Fruit fly (Drosophila melanogaster) whole organism, embryonic: Measurements from ENCODE around the gene CG3625.

Source experiments
- CG12104 ChIP-seq: fragments of 200-800 bp; sonication (Bioruptor generic); optimal IDR thresholded peaks from 3 replicates; lab custom pipeline; 2016; ENCODE audit warnings: missing biosample characterization, missing genetic modification characterization
- CG12155 ChIP-seq: fragments of 200-800 bp; sonication (Bioruptor generic); optimal IDR thresholded peaks from 3 replicates; lab custom pipeline; 2016; ENCODE audit warnings: missing biosample characterization, missing genetic modification characterization
- CG4404 ChIP-seq: fragments of 200-800 bp; sonication (Bioruptor generic); IDR thresholded peaks from 2 replicates; pipeline ENCODE4 v1.3.6; 2022; ENCODE audit warnings: missing biosample characterization, missing genetic modification characterization
- CTCF ChIP-seq: fragments of 200-800 bp; sonication (Bioruptor generic); optimal IDR thresholded peaks from 2 replicates; lab custom pipeline; 2017; ENCODE audit warnings: missing biosample characterization, mild to moderate bottlenecking, missing genetic modification characterization, moderate library complexity
- Chrac-16 ChIP-seq: fragments of 200-800 bp; sonication (Bioruptor generic); optimal IDR thresholded peaks from 3 replicates; lab custom pipeline; 2016; ENCODE audit warnings: missing biosample characterization, missing genetic modification characterization
- Dp ChIP-seq: fragments of 200-800 bp; sonication (Bioruptor generic); optimal IDR thresholded peaks from 2 replicates; lab custom pipeline; 2018; ENCODE audit warnings: missing biosample characterization, mild to moderate bottlenecking, missing genetic modification characterization, moderate library complexity
- Dref ChIP-seq: fragments of 200-800 bp; sonication (Bioruptor generic); IDR thresholded peaks from 2 replicates; pipeline ENCODE4 v1.3.6; 2022; ENCODE audit warnings: missing biosample characterization, missing genetic modification characterization
- Ets65A ChIP-seq: fragments of 200-800 bp; sonication (Bioruptor generic); peaks from one replicate; lab custom pipeline; 2016; ENCODE audit warnings: missing biosample characterization, missing genetic modification characterization
- Meics ChIP-seq: fragments of 200-800 bp; sonication (Bioruptor generic); optimal IDR thresholded peaks from 2 replicates; lab custom pipeline; 2017; ENCODE audit warnings: missing biosample characterization, mild to moderate bottlenecking, missing genetic modification characterization
- crol ChIP-seq: fragments of 200-800 bp; sonication (Bioruptor generic); IDR thresholded peaks from 2 replicates; pipeline ENCODE4 v1.3.6; 2022; ENCODE audit warnings: missing biosample characterization, missing genetic modification characterization
- crp ChIP-seq, 2 experiments: fragments of 200-800 bp; sonication (Bioruptor generic); optimal IDR thresholded peaks; 2 replicates in 1 of 2; 3 replicates in 1 of 2; lab custom pipeline; 2017; ENCODE audit warnings: missing biosample characterization in 2 of 2, missing genetic modification characterization in 2 of 2, mild to moderate bottlenecking in 1 of 2, moderate library complexity in 1 of 2
- jing ChIP-seq: fragments of 200-800 bp; sonication (Bioruptor generic); optimal IDR thresholded peaks from 2 replicates; lab custom pipeline; 2018; ENCODE audit warnings: missing biosample characterization, mild to moderate bottlenecking, missing genetic modification characterization
- luna ChIP-seq: fragments of 200-800 bp; sonication (Bioruptor generic); optimal IDR thresholded peaks from 2 replicates; lab custom pipeline; 2016; ENCODE audit warnings: missing biosample characterization, missing genetic modification characterization
- mld ChIP-seq: fragments of 200-800 bp; sonication (Bioruptor generic); IDR thresholded peaks from 3 replicates; pipeline ENCODE4 v1.3.6; 2022; ENCODE audit warnings: missing biosample characterization, missing genetic modification characterization; ENCODE audit not compliant: partially characterized antibody
- ro ChIP-seq: fragments of 200-800 bp; sonication (Bioruptor generic); IDR thresholded peaks from 2 replicates; pipeline ENCODE4 v1.3.6; 2022; ENCODE audit warnings: missing biosample characterization, missing genetic modification characterization
- schlank ChIP-seq: fragments of 200-800 bp; sonication (Bioruptor generic); optimal IDR thresholded peaks from 2 replicates; lab custom pipeline; 2018; ENCODE audit warnings: missing biosample characterization, mild to moderate bottlenecking, missing genetic modification characterization

Gene CG3625

DNA sequence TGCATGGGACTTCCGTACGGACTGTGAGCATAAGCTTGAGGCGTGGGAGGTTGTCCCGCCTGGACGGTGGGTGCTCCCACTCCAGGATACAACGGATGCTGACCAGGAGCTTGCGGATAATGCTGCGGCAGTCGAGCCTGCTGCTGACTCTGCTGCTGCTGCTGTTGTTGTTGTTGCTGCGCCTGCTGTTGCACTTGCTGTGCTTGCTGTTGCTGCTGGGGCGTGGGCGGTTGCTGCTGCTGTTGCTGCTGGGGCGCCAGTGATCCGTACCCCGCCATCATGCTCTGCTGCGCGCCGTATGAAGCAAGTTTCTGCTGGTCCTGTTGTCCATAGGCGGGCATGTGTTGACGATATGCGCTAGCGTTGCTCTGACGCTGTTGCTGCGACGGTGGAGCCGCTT lies 50.2 kb downstream of the CG3625 start:
- no peak for TF ChIP-seq crp (GFP tag; optimal IDR thresholded peaks at IDR 0.05; lab: Kevin White, UChicago)
- TF ChIP-seq ro, result no peak
- no peak for TF ChIP-seq luna (GFP tag; lab: Kevin White, UChicago)
- TF ChIP-seq CTCF (GFP tag; lab: Kevin White, UChicago), result no peak
- no peak for TF ChIP-seq Dp
- no peak for TF ChIP-seq CG12104 (GFP tag; lab: Kevin White, UChicago)
- TF ChIP-seq schlank (tag; lab: Kevin White, UChicago), result no peak
- TF ChIP-seq CG12155 (GFP tag; lab: Kevin White, UChicago), result no peak
- TF ChIP-seq mld (GFP tag; lab: Robert Waterston, UW), result no peak
- no peak for TF ChIP-seq Dref (GFP tag; lab: Robert Waterston, UW)
- no peak for TF ChIP-seq CG4404 (GFP tag; lab: Robert Waterston, UW)
- TF ChIP-seq jing, result no peak

DNA sequence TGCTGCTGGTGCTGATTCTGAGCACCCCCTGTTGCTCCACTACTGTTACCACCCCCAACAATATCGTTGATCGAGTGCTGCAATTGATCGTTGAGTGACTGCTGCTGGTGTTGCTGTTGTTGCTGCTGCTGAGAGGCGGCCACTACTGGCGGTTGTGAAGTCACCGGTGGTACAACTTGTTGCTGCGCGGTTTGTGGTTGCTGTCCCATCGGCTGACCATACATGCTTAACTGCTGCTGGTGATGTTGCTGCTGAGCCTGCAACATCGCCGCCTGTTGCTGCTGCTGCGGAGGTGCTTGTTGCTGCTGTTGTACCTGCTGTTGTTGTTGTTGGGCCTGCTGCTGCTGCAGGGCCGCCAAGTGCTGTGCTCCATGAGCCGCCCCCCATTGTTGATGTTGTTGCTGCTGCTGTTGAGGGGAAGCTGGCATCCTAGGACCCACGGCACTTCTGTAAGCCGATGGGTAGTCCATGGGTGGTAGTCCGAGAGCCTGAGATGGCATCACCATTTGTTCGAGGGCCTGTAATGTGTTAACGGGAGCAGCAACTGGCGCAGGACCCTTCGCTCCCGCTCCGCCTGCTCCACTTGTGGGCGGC lies 51.3 kb downstream of the CG3625 start:
- TF ChIP-seq Meics (GFP tag; lab: Kevin White, UChicago) (no peak), Chrac-16 (GFP tag; lab: Kevin White, UChicago) (no peak), crol (GFP tag; lab: Robert Waterston, UW) (no peak), Ets65A (GFP tag; lab: Kevin White, UChicago) (peak; percentile 87)
